Worm (Caenorhabditis elegans): Measurements from ENCODE around the gene C16C10.2.

DNA sequence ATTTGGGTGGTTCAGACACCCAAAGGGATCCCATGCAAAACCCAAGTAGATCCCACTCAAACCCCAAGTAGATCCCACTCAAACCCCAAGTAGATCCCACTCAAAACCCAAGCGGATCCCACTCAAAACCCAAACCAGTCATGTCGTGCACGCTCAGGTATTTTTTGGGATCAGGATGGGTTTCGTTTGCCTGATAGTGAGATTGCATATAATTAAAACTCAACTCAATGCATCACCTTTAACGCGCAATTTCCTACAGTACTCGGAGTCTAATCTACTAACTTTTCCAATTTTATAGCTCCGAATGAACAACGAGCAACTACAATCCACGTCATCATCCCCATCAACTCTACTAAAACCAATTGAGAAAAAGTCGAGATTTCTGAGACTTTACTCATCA is 30.7 kb upstream of the C16C10.2 start, which contains the start of gene phlp-2:
- TF ChIP-seq flt-1 (GFP tag; IDR thresholded peaks at IDR 0.05) (no peak), ztf-23 (GFP tag; IDR thresholded peaks at IDR 0.05) (no peak), tab-1 (GFP tag; IDR thresholded peaks at IDR 0.05) (no peak)

Measured in whole organism, midembryonic.